Fruit fly (Drosophila melanogaster) whole organism, embryonic: ENCODE results near the gene CG31231.

Source experiments
- Antp ChIP-seq: fragments of 200-800 bp; sonication (Bioruptor generic); optimal IDR thresholded peaks from 3 replicates; lab custom pipeline; 2016; ENCODE audit warnings: missing biosample characterization, missing genetic modification characterization
- B-H2 ChIP-seq: fragments of 200-800 bp; sonication (Bioruptor generic); optimal IDR thresholded peaks from 2 replicates; lab custom pipeline; 2018; ENCODE audit warnings: missing biosample characterization, mild to moderate bottlenecking, missing genetic modification characterization
- Bteb2 ChIP-seq: fragments of 200-800 bp; sonication (Bioruptor generic); optimal IDR thresholded peaks from 2 replicates; lab custom pipeline; 2016; ENCODE audit warnings: missing biosample characterization, missing genetic modification characterization
- CG11695 ChIP-seq: fragments of 200-800 bp; sonication (Bioruptor generic); IDR thresholded peaks from 3 replicates; pipeline ENCODE4 v1.3.6; 2022; ENCODE audit warnings: missing biosample characterization, missing genetic modification characterization
- CG12236 ChIP-seq: fragments of 200-800 bp; sonication (Bioruptor generic); optimal IDR thresholded peaks from 2 replicates; lab custom pipeline; 2016; ENCODE audit warnings: missing biosample characterization, missing genetic modification characterization
- CG12942 ChIP-seq: fragments of 200-800 bp; sonication (Bioruptor generic); optimal IDR thresholded peaks from 3 replicates; lab custom pipeline; 2016; ENCODE audit warnings: missing biosample characterization, missing genetic modification characterization
- CG13296 ChIP-seq: fragments of 200-800 bp; sonication (Bioruptor generic); optimal IDR thresholded peaks from 3 replicates; lab custom pipeline; 2018; ENCODE audit warnings: missing biosample characterization, mild to moderate bottlenecking, missing genetic modification characterization
- CG14441 ChIP-seq: fragments of 200-800 bp; sonication (Bioruptor generic); IDR thresholded peaks from 2 replicates; pipeline ENCODE4 v1.3.6; 2022; ENCODE audit warnings: missing biosample characterization, missing genetic modification characterization
- CG15601 ChIP-seq: fragments of 200-800 bp; sonication (Bioruptor generic); optimal IDR thresholded peaks from 3 replicates; lab custom pipeline; 2019; ENCODE audit warnings: missing biosample characterization, mild to moderate bottlenecking, missing genetic modification characterization, moderate library complexity
- CG16813 ChIP-seq: fragments of 200-800 bp; sonication (Bioruptor generic); IDR thresholded peaks from 3 replicates; pipeline ENCODE4 v1.3.6; 2022; ENCODE audit warnings: missing biosample characterization, missing genetic modification characterization; ENCODE audit not compliant: partially characterized antibody
- CG17328 ChIP-seq: fragments of 200-800 bp; sonication (Bioruptor generic); IDR thresholded peaks from 2 replicates; pipeline ENCODE4 v1.3.6; 2022; ENCODE audit warnings: missing biosample characterization, missing genetic modification characterization
- CG17802 ChIP-seq: fragments of 200-800 bp; sonication (Bioruptor generic); optimal IDR thresholded peaks from 2 replicates; lab custom pipeline; 2018; ENCODE audit warnings: missing biosample characterization, mild to moderate bottlenecking, missing genetic modification characterization, moderate library complexity
- CG18262 ChIP-seq: fragments of 200-800 bp; optimal IDR thresholded peaks from 3 replicates; lab custom pipeline; 2019; ENCODE audit warnings: missing biosample characterization, mild to moderate bottlenecking, missing genetic modification characterization, moderate library complexity
- CG18476 ChIP-seq: fragments of 200-800 bp; sonication (Bioruptor generic); optimal IDR thresholded peaks from 2 replicates; lab custom pipeline; 2016; ENCODE audit warnings: missing biosample characterization, mild to moderate bottlenecking, missing genetic modification characterization
- CG2199 ChIP-seq: fragments of 200-800 bp; sonication (Bioruptor generic); IDR thresholded peaks from 3 replicates; pipeline ENCODE4 v1.3.6; 2022; ENCODE audit warnings: missing biosample characterization, missing genetic modification characterization
- CG3163 ChIP-seq: fragments of 200-800 bp; sonication (Bioruptor generic); optimal IDR thresholded peaks from 3 replicates; lab custom pipeline; 2016; ENCODE audit warnings: missing biosample characterization, missing genetic modification characterization
- CG34224 ChIP-seq: fragments of 200-800 bp; sonication (Bioruptor generic); IDR thresholded peaks from 3 replicates; pipeline ENCODE4 v1.3.6; 2022; ENCODE audit warnings: missing biosample characterization, missing genetic modification characterization; ENCODE audit not compliant: partially characterized antibody
- CG4360 ChIP-seq: fragments of 200-800 bp; sonication (Bioruptor generic); IDR thresholded peaks from 2 replicates; pipeline ENCODE4 v1.3.6; 2022; ENCODE audit warnings: missing biosample characterization, missing genetic modification characterization
- CG6854 ChIP-seq: fragments of 200-800 bp; sonication (Bioruptor generic); optimal IDR thresholded peaks from 3 replicates; lab custom pipeline; 2017; ENCODE audit warnings: missing biosample characterization, mild to moderate bottlenecking, missing genetic modification characterization
- CG7556 ChIP-seq: fragments of 200-800 bp; sonication (Bioruptor generic); optimal IDR thresholded peaks from 2 replicates; lab custom pipeline; 2017; ENCODE audit warnings: missing biosample characterization, mild to moderate bottlenecking, missing genetic modification characterization
- CG9817 ChIP-seq: fragments of 200-800 bp; sonication (Bioruptor generic); optimal IDR thresholded peaks from 2 replicates; lab custom pipeline; 2018; ENCODE audit warnings: missing biosample characterization, mild to moderate bottlenecking, missing genetic modification characterization, moderate library complexity
- Dad ChIP-seq: fragments of 200-800 bp; sonication (Bioruptor generic); optimal IDR thresholded peaks from 3 replicates; lab custom pipeline; 2016; ENCODE audit warnings: missing biosample characterization, missing genetic modification characterization
- Deaf1 ChIP-seq: fragments of 200-800 bp; optimal IDR thresholded peaks from 3 replicates; lab custom pipeline; 2019; ENCODE audit warnings: missing biosample characterization, mild to moderate bottlenecking, missing genetic modification characterization, moderate library complexity
- Drgx ChIP-seq: fragments of 200-800 bp; sonication (Bioruptor generic); IDR thresholded peaks from 2 replicates; pipeline ENCODE4 v1.3.6; 2022; ENCODE audit warnings: missing biosample characterization, missing genetic modification characterization
- Ets97D ChIP-seq: fragments of 200-800 bp; sonication (Bioruptor generic); optimal IDR thresholded peaks from 3 replicates; lab custom pipeline; 2016; ENCODE audit warnings: missing biosample characterization, missing genetic modification characterization
- MESR4 ChIP-seq: fragments of 200-800 bp; sonication (Bioruptor generic); optimal IDR thresholded peaks from 2 replicates; lab custom pipeline; 2018; ENCODE audit warnings: missing biosample characterization, mild to moderate bottlenecking, missing genetic modification characterization, moderate library complexity
- Nf-YB ChIP-seq: fragments of 200-800 bp; sonication (Bioruptor generic); optimal IDR thresholded peaks from 3 replicates; lab custom pipeline; 2019; ENCODE audit warnings: missing biosample characterization, mild to moderate bottlenecking, missing genetic modification characterization, moderate library complexity
- Nf-YC ChIP-seq: fragments of 200-800 bp; optimal IDR thresholded peaks from 3 replicates; lab custom pipeline; 2019; ENCODE audit warnings: missing biosample characterization, mild to moderate bottlenecking, missing genetic modification characterization, moderate library complexity
- NfI ChIP-seq: fragments of 200-800 bp; sonication (Bioruptor generic); optimal IDR thresholded peaks from 3 replicates; lab custom pipeline; 2018; ENCODE audit warnings: missing biosample characterization, mild to moderate bottlenecking, missing genetic modification characterization, moderate library complexity
- Oaz ChIP-seq: fragments of 200-800 bp; sonication (Bioruptor generic); IDR thresholded peaks from 2 replicates; pipeline ENCODE4 v1.3.6; 2022; ENCODE audit warnings: missing biosample characterization, missing genetic modification characterization
- chinmo ChIP-seq: fragments of 200-800 bp; sonication (Bioruptor generic); IDR thresholded peaks from 4 replicates; pipeline ENCODE4 v1.3.6; 2022; ENCODE audit warnings: missing biosample characterization, missing genetic modification characterization; ENCODE audit not compliant: partially characterized antibody
- dmrt11E ChIP-seq: fragments of 200-800 bp; sonication (Bioruptor generic); optimal IDR thresholded peaks from 3 replicates; lab custom pipeline; 2018; ENCODE audit warnings: missing biosample characterization, mild to moderate bottlenecking, missing genetic modification characterization, moderate library complexity
- ewg ChIP-seq: fragments of 200-800 bp; sonication (Bioruptor generic); optimal IDR thresholded peaks from 3 replicates; lab custom pipeline; 2017; ENCODE audit warnings: mild to moderate bottlenecking, missing biosample characterization, missing genetic modification reagents, missing genetic modification characterization
- fd96Cb ChIP-seq: fragments of 200-800 bp; sonication (Bioruptor generic); optimal IDR thresholded peaks from 2 replicates; lab custom pipeline; 2018; ENCODE audit warnings: missing biosample characterization, mild to moderate bottlenecking, missing genetic modification characterization, moderate library complexity
- gro ChIP-seq: fragments of 200-800 bp; sonication (Bioruptor generic); optimal IDR thresholded peaks from 2 replicates; lab custom pipeline; 2016; ENCODE audit warnings: missing biosample characterization, missing genetic modification characterization
- hth ChIP-seq: fragments of >200 bp; optimal IDR thresholded peaks from 2 replicates; lab custom pipeline; 2017; ENCODE audit warnings: inconsistent platforms
- ind ChIP-seq: fragments of 200-800 bp; sonication (Bioruptor generic); optimal IDR thresholded peaks from 3 replicates; lab custom pipeline; 2016; ENCODE audit warnings: missing biosample characterization, missing genetic modification characterization
- lmd ChIP-seq: fragments of 200-800 bp; sonication (Bioruptor generic); IDR thresholded peaks from 2 replicates; pipeline ENCODE4 v1.3.6; 2022; ENCODE audit warnings: missing biosample characterization, missing genetic modification characterization
- luna ChIP-seq: fragments of 200-800 bp; sonication (Bioruptor generic); optimal IDR thresholded peaks from 2 replicates; lab custom pipeline; 2016; ENCODE audit warnings: missing biosample characterization, missing genetic modification characterization
- oc ChIP-seq: fragments of 200-800 bp; sonication (Bioruptor generic); optimal IDR thresholded peaks from 2 replicates; lab custom pipeline; 2018; ENCODE audit warnings: missing biosample characterization, mild to moderate bottlenecking, missing genetic modification characterization, moderate library complexity
- p53 ChIP-seq: fragments of 200-800 bp; sonication (Bioruptor generic); optimal IDR thresholded peaks from 2 replicates; lab custom pipeline; 2016; ENCODE audit warnings: missing biosample characterization, missing genetic modification characterization
- pan ChIP-seq, 4 experiments: fragments of >200 bp in 3 of 4; fragments of 200-800 bp in 1 of 4; sonication (Bioruptor generic) in 1 of 4; optimal IDR thresholded peaks in 3 of 4; IDR thresholded peaks in 1 of 4; 2 replicates each; pipeline versions ENCODE4 v1.3.6 to Lab custom; 2017 to 2022; ENCODE audit warnings: missing biosample characterization in 2 of 4, missing genetic modification characterization in 2 of 4, mixed read lengths in 1 of 4
- pho ChIP-seq: fragments of 200-800 bp; sonication (Bioruptor generic); optimal IDR thresholded peaks from 2 replicates; lab custom pipeline; 2016; ENCODE audit warnings: missing biosample characterization, missing genetic modification characterization
- sim ChIP-seq: fragments of 200-800 bp; sonication (Bioruptor generic); IDR thresholded peaks from 2 replicates; pipeline ENCODE4 v1.3.6; 2022; ENCODE audit warnings: missing biosample characterization, missing genetic modification characterization
- ssp ChIP-seq: fragments of 200-800 bp; sonication (Bioruptor generic); IDR thresholded peaks from 2 replicates; pipeline ENCODE4 v1.3.6; 2022; ENCODE audit warnings: missing biosample characterization, missing genetic modification characterization
- tap ChIP-seq: fragments of 200-800 bp; optimal IDR thresholded peaks from 3 replicates; lab custom pipeline; 2019; ENCODE audit warnings: missing biosample characterization, mild to moderate bottlenecking, missing genetic modification characterization, moderate library complexity
- tup ChIP-seq: fragments of 200-800 bp; sonication (Bioruptor generic); optimal IDR thresholded peaks from 2 replicates; lab custom pipeline; 2016; ENCODE audit warnings: missing biosample characterization, mild to moderate bottlenecking, missing genetic modification characterization, moderate library complexity
- unc-4 ChIP-seq: fragments of 200-800 bp; sonication (Bioruptor generic); IDR thresholded peaks from 2 replicates; pipeline ENCODE4 v1.3.6; 2022; ENCODE audit warnings: missing biosample characterization, missing genetic modification characterization; ENCODE audit not compliant: partially characterized antibody
- wdn ChIP-seq: fragments of 200-800 bp; sonication (Bioruptor generic); IDR thresholded peaks from 2 replicates; pipeline ENCODE4 v1.3.6; 2022; ENCODE audit warnings: missing biosample characterization, missing genetic modification characterization
- wek ChIP-seq: fragments of 200-800 bp; sonication (Bioruptor generic); optimal IDR thresholded peaks from 3 replicates; lab custom pipeline; 2018; ENCODE audit warnings: missing biosample characterization, mild to moderate bottlenecking, missing genetic modification characterization, moderate library complexity
- zen2 ChIP-seq: fragments of 200-800 bp; sonication (Bioruptor generic); IDR thresholded peaks from 3 replicates; pipeline ENCODE4 v1.3.6; 2022; ENCODE audit warnings: missing biosample characterization, missing genetic modification characterization; ENCODE audit not compliant: partially characterized antibody

The CG31231 gene

dm6 chr3R:18669812-18670211, 4.7 kb downstream of the CG31231 start (continued):
- TF ChIP-seq NfI (peak; percentile 0), luna (GFP tag; lab: Kevin White, UChicago) (no peak), wdn (GFP tag; lab: Robert Waterston, UW) (no peak), tup (no peak), CG18262 (tag; lab: Kevin White, UChicago) (no peak), wek (GFP tag; lab: Kevin White, UChicago) (no peak), fd96Cb (tag; lab: Kevin White, UChicago) (peak; percentile 22), tap (tag; lab: Kevin White, UChicago) (peak; percentile 12), CG14441 (GFP tag; lab: Robert Waterston, UW) (no peak), CG13296 (GFP tag; lab: Kevin White, UChicago) (no peak), unc-4 (GFP tag; lab: Robert Waterston, UW) (no peak), CG34224 (GFP tag; lab: Robert Waterston, UW) (no peak), CG4360 (GFP tag; lab: Robert Waterston, UW) (no peak), dmrt11E (tag; lab: Kevin White, UChicago) (no peak), MESR4 (GFP tag; lab: Kevin White, UChicago) (no peak), CG2199 (GFP tag; lab: Robert Waterston, UW) (no peak), ind (GFP tag; lab: Kevin White, UChicago) (peak; percentile 28), sim (GFP tag; lab: Robert Waterston, UW) (no peak), CG3163 (GFP tag; lab: Kevin White, UChicago) (no peak), CG6854 (GFP tag; lab: Kevin White, UChicago) (no peak), CG12236 (GFP tag; lab: Kevin White, UChicago) (no peak), oc (tag; lab: Kevin White, UChicago) (no peak), lmd (peak; percentile 34; the same call in 1 of the 2 replicates), CG11695 (GFP tag; lab: Robert Waterston, UW) (0 out of 3 replicates have a peak, but pooled peaks have one; percentile 16), gro (GFP tag; lab: Kevin White, UChicago) (no peak), ewg (GFP tag; lab: Kevin White, UChicago) (no peak), Antp (no peak), CG16813 (GFP tag; lab: Robert Waterston, UW) (no peak), Drgx (peak; percentile 82), CG9817 (tag; lab: Kevin White, UChicago) (peak; percentile 47), hth (lab: Kevin White, UChicago) (no peak), Oaz (GFP tag; lab: Robert Waterston, UW) (no peak), Nf-YB (GFP tag; lab: Kevin White, UChicago) (no peak), Nf-YC (tag; lab: Kevin White, UChicago) (no peak), p53 (no peak), CG12942 (GFP tag; lab: Kevin White, UChicago) (no peak), Ets97D (GFP tag; lab: Kevin White, UChicago) (no peak), Bteb2 (GFP tag; lab: Kevin White, UChicago) (no peak), pan (optimal IDR thresholded peaks at IDR 0.05; lab: Kevin White, UChicago) (no peak), pan (GFP tag; optimal IDR thresholded peaks at IDR 0.05 in 1 of 2, IDR thresholded peaks at IDR 0.05 in 1 of 2) (no peak), CG18476 (GFP tag; lab: Kevin White, UChicago) (no peak), chinmo (GFP tag; lab: Robert Waterston, UW) (no peak), zen2 (GFP tag; lab: Robert Waterston, UW) (no peak), CG17802 (no peak), pho (GFP tag; lab: Kevin White, UChicago) (no peak), B-H2 (no peak), CG17328 (GFP tag; lab: Robert Waterston, UW) (0 out of 2 replicates have a peak, but pooled peaks have one; percentile 4), CG7556 (no peak), Dad (GFP tag; lab: Kevin White, UChicago) (no peak), Deaf1 (peak; percentile 66), CG15601 (tag; lab: Kevin White, UChicago) (no peak), ssp (GFP tag; lab: Robert Waterston, UW) (no peak)
